Worm (Caenorhabditis elegans): ENCODE data around the gene fbxa-131.

Gene fbxa-131

DNA sequence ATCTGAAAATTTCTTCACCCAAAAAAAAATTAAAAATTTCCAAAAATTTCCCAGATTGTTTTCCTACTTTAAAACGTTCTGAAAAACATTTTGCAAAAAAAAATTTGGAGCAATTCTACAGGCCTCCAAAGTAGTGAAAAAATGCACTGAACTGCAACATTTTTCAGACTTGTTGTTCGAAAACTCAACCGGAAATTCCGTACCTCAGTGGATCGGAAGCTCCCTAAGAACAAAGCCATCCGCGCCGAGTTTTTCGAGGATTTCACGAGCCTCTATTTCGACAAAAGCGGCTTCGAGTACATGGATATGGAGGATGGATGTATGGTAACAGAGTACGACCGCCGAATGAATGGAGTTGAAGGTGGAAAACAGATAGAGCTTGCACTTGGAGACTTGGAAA lies at the start of gene fbxa-131:
Gene fbxa-131, plus strand, starts transcription at position 301 of the 400 bp plus-strand sequence.
- TF ChIP-seq ets-5 (GFP tag; IDR thresholded peaks at IDR 0.05): no peak

DNA sequence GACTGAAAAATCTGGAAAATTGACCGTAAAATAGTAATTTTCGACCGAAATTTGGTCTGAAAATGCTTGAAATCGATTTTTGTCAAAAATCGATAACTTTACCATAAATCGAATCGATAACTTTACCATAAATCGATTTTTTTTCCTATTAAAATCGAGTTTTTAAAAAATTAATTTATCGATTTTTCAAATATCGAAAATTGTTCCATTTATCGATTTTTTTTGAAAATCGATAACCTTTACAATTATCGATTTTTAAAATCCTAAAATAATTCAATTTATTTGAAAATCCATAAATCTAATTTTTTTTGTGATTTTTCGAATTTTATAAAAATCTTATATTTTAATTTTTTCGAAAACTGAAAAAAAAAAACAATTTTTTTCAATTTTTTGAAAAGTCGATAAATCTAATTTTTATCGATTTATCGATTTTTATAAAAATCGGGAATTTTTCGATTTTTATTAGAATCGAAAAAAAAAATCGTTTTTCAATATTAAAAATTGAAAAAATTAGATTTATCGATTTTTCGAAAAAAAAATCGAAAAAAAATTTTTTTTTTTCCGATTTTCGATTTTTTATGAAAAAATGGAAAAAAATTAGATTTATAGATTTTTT lies 46.8 kb upstream of the fbxa-131 start:
- no peak for TF ChIP-seq xbp-1 (tag; optimal IDR thresholded peaks at IDR 0.05)
- no peak for TF ChIP-seq nhr-19 (GFP tag; conservative IDR thresholded peaks at IDR 0.05)
- TF ChIP-seq elt-2 (tag; optimal IDR thresholded peaks at IDR 0.05): no peak
- TF ChIP-seq nhr-77 (tag; optimal IDR thresholded peaks at IDR 0.05): no peak
- TF ChIP-seq C16A3.4 (tag; optimal IDR thresholded peaks at IDR 0.05): no peak
- no peak for TF ChIP-seq lin-35 (GFP tag; optimal IDR thresholded peaks at IDR 0.05)
- no peak for TF ChIP-seq ceh-82 (tag; optimal IDR thresholded peaks at IDR 0.05)
- no peak for TF ChIP-seq swsn-7 (tag; optimal IDR thresholded peaks at IDR 0.05)
- TF ChIP-seq rnt-1 (tag; optimal IDR thresholded peaks at IDR 0.05): no peak
- no peak for TF ChIP-seq lin-39 (tag; optimal IDR thresholded peaks at IDR 0.05)
- no peak for TF ChIP-seq zip-4 (GFP tag; optimal IDR thresholded peaks at IDR 0.05)
- no peak for TF ChIP-seq ceh-8 (GFP tag; optimal IDR thresholded peaks at IDR 0.05)
- TF ChIP-seq tlp-1 (tag; optimal IDR thresholded peaks at IDR 0.05): no peak
- no peak for TF ChIP-seq unc-130 (tag; optimal IDR thresholded peaks at IDR 0.05)
- TF ChIP-seq hlh-4 (tag; optimal IDR thresholded peaks at IDR 0.05): no peak
- no peak for TF ChIP-seq isw-1 (GFP tag; IDR thresholded peaks at IDR 0.05)

DNA sequence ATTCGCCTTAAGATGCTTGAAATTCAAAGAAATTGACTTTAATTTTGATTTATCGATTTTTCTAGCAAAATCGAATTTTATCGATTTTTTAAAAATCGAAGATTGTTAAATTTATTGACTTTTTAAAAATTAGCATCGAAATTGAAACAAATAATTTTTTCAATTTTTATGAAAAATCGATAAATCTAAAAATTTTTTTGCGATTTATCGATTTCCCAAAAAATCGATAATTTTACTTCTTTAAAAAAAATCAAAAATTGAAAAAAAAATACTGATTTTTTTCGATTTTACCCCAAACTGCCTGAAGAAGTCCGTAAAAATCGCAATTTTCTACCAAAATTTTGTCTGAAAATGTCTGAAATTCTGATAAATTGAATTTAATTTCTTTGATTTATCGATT lies 46.3 kb upstream of the fbxa-131 start:
- no peak for TF ChIP-seq C16A3.4 (tag; optimal IDR thresholded peaks at IDR 0.05)
- TF ChIP-seq ceh-8 (GFP tag; optimal IDR thresholded peaks at IDR 0.05): no peak
- no peak for TF ChIP-seq lin-14 (GFP tag; optimal IDR thresholded peaks at IDR 0.05)
- no peak for TF ChIP-seq lir-3 (tag; optimal IDR thresholded peaks at IDR 0.05; ENCODE audit: poor library complexity)
- no peak for TF ChIP-seq sup-37 (GFP tag; optimal IDR thresholded peaks at IDR 0.05)
- no peak for TF ChIP-seq mef-2 (tag; optimal IDR thresholded peaks at IDR 0.05)
- no peak for TF ChIP-seq nhr-28 (tag; optimal IDR thresholded peaks at IDR 0.05)
- TF ChIP-seq nhr-90 (tag; optimal IDR thresholded peaks at IDR 0.05; ENCODE audit: poor library complexity): no peak
- TF ChIP-seq ama-1 (optimal IDR thresholded peaks at IDR 0.05): no peak
- TF ChIP-seq mep-1 (tag; optimal IDR thresholded peaks at IDR 0.05): no peak
- no peak for TF ChIP-seq nhr-47 (tag; optimal IDR thresholded peaks at IDR 0.05)
- no peak for TF ChIP-seq ceh-63 (GFP tag; optimal IDR thresholded peaks at IDR 0.05)
- TF ChIP-seq nhr-11 (tag; optimal IDR thresholded peaks at IDR 0.05): no peak
- no peak for TF ChIP-seq aha-1 (tag; optimal IDR thresholded peaks at IDR 0.05)

DNA sequence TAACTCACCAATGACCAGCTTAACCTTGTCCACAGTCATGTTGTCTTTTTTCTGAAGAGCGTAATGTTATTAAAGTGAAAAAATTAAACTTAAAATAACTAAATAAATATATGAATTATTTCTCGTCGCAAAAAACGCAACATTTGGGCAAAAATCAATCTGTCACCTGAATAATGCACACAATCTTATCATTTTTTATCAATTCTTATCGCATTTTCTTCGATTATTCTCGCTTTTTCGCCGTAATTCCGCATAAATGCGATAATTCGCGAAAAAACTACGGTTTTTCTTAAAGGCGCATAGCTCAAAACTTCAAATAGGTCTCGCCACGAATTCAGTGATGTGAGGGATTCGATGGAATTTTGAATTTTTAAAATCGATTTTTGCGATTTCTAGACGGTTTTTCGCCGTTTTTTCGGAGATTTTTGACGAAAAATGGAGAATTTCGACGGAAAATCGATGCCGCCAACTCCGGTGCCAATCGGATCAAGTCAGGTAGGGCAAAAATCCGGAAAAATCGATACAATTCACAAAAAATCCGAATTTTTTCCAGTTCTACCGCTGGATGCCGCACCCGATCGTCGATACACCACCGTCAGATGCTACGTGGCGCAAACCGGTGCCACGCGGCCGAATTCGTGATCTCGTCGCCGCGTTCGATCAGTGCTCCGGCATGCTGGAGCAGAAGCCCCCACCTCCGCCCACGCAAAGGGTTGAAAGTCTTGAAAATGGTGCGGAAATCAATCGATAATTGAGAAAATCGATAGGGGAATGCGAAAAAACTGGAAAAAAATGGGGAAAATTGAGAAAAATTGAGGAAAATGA lies 40.7 kb upstream of the fbxa-131 start, which contains the start of the genes Y43F8C.13 and ani-3:
Gene Y43F8C.13, minus strand, starts transcription at position 51 of the 825 bp plus-strand sequence.
Gene ani-3, plus strand, starts transcription at position 385 of the 825 bp plus-strand sequence.
- TF ChIP-seq elt-2 (tag; optimal IDR thresholded peaks at IDR 0.05): peak; percentile 72
- no peak for TF ChIP-seq ceh-88 (GFP tag; IDR thresholded peaks at IDR 0.05)
- TF ChIP-seq lin-35 (GFP tag; optimal IDR thresholded peaks at IDR 0.05): peak in 1 of 2 experiments; percentile 41
- TF ChIP-seq lin-14 (GFP tag; optimal IDR thresholded peaks at IDR 0.05): no peak
- no peak for TF ChIP-seq grh-1 (GFP tag; IDR thresholded peaks at IDR 0.05)
- peak; percentile 85 for TF ChIP-seq pqm-1 (tag; optimal IDR thresholded peaks at IDR 0.05)
- no peak for TF ChIP-seq ama-1 (optimal IDR thresholded peaks at IDR 0.05)
- TF ChIP-seq mep-1 (tag; optimal IDR thresholded peaks at IDR 0.05): no peak
- TF ChIP-seq lin-13 (GFP tag; optimal IDR thresholded peaks at IDR 0.05): no peak

All from whole organism, L1 larva.